Worm (Caenorhabditis elegans): ENCODE data around the gene hsd-3.

Gene hsd-3

DNA sequence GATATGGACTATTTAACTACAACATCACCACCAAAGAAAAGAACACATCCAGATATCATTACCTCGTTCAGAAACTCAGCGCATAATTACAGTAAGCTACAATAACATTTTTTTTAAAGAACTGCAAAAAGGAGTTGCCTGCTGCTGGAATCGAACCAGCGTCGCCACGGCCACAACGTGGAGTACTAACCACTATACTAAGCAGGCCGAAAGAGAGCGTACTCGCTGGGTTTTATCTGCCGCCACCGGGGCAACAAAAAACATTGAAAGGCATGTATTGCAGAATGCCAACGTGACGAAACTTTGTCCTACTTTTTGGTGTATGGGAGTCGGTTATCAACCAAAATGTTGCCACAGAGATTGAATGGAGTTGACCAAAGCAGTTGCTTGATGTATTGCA lies 13.6 kb downstream of the hsd-3 start:
- peak; percentile 55; the same call in 1 of the 2 replicates for TF ChIP-seq ceh-40 (GFP tag; IDR thresholded peaks at IDR 0.05)
- TF ChIP-seq dpff-1 (tag; optimal IDR thresholded peaks at IDR 0.05): no peak
- peak; percentile 36 for TF ChIP-seq snpc-1.1 (tag; optimal IDR thresholded peaks at IDR 0.05; ENCODE audit: insufficient read depth)
- TF ChIP-seq ztf-3 (GFP tag; optimal IDR thresholded peaks at IDR 0.05): no peak
- no peak for TF ChIP-seq dpl-1 (GFP tag; optimal IDR thresholded peaks at IDR 0.05)
- TF ChIP-seq tlf-1 (GFP tag; optimal IDR thresholded peaks at IDR 0.05): no peak
- peak; percentile 34; the same call in 1 of the 2 replicates for TF ChIP-seq egrh-3 (GFP tag; IDR thresholded peaks at IDR 0.05)
- no peak for TF ChIP-seq ets-4 (GFP tag; optimal IDR thresholded peaks at IDR 0.05)
- 0 out of 2 replicates have a peak, but pooled peaks have one; percentile 13 for TF ChIP-seq Y95B8A.8 (GFP tag; IDR thresholded peaks at IDR 0.05)
- peak; percentile 1 for TF ChIP-seq hrde-1 (tag; optimal IDR thresholded peaks at IDR 0.05; ENCODE audit: borderline replicate concordance)
- no peak for TF ChIP-seq F37B4.10 (GFP tag; IDR thresholded peaks at IDR 0.05)
- no peak for TF ChIP-seq C06A6.2 (GFP tag; conservative IDR thresholded peaks at IDR 0.05)
- TF ChIP-seq hsf-1 (GFP tag; IDR thresholded peaks at IDR 0.05): no peak
- peak; percentile 37; the same call in 1 of the 2 replicates for TF ChIP-seq ceh-100 (GFP tag; IDR thresholded peaks at IDR 0.05)
- TF ChIP-seq ekl-4 (GFP tag; IDR thresholded peaks at IDR 0.05): peak; percentile 47; the same call in 1 of the 2 replicates
- TF ChIP-seq madf-10 (tag; optimal IDR thresholded peaks at IDR 0.05): peak; percentile 72
- peak; percentile 54; the same call in 1 of the 2 replicates for TF ChIP-seq aptf-2 (GFP tag; conservative IDR thresholded peaks at IDR 0.05)
- TF ChIP-seq lag-1 (GFP tag; IDR thresholded peaks at IDR 0.05): no peak
- TF ChIP-seq lin-54 (GFP tag; optimal IDR thresholded peaks at IDR 0.05): peak; percentile 22
- TF ChIP-seq nfya-2 (GFP tag; IDR thresholded peaks at IDR 0.05): no peak
- TF ChIP-seq F57A8.1 (GFP tag; optimal IDR thresholded peaks at IDR 0.05): peak; percentile 53
- TF ChIP-seq gei-17 (GFP tag; optimal IDR thresholded peaks at IDR 0.05): peak; percentile 30
- no peak for TF ChIP-seq F10E7.11 (tag; optimal IDR thresholded peaks at IDR 0.05)
- peak; percentile 69 for TF ChIP-seq nfyb-1 (GFP tag; IDR thresholded peaks at IDR 0.05)
- 0 out of 2 replicates have a peak, but pooled peaks have one; percentile 43 for TF ChIP-seq lir-1 (GFP tag; conservative IDR thresholded peaks at IDR 0.05)
- TF ChIP-seq B0035.1 (tag; optimal IDR thresholded peaks at IDR 0.05): no peak
- peak; percentile 43 for TF ChIP-seq fkh-3 (tag; optimal IDR thresholded peaks at IDR 0.05)
- peak; percentile 42 for TF ChIP-seq ZK185.1 (tag; optimal IDR thresholded peaks at IDR 0.05; ENCODE audit: poor library complexity, severe bottlenecking)
- TF ChIP-seq C17E4.6 (GFP tag; IDR thresholded peaks at IDR 0.05): 0 out of 2 replicates have a peak, but pooled peaks have one; percentile 29
- TF ChIP-seq unc-62 (GFP tag; optimal IDR thresholded peaks at IDR 0.05): no peak
- TF ChIP-seq xnd-1 (tag; optimal IDR thresholded peaks at IDR 0.05): no peak
- peak; percentile 42; the same call in 1 of the 2 replicates for TF ChIP-seq cebp-1 (GFP tag; IDR thresholded peaks at IDR 0.05)
- TF ChIP-seq cebp-1 (tag; optimal IDR thresholded peaks at IDR 0.05): no peak
- no peak for TF ChIP-seq tbx-9 (tag; optimal IDR thresholded peaks at IDR 0.05; ENCODE audit: borderline replicate concordance)
- TF ChIP-seq somi-1 (GFP tag; optimal IDR thresholded peaks at IDR 0.05): peak; percentile 7
- no peak for TF ChIP-seq ceh-79 (tag; optimal IDR thresholded peaks at IDR 0.05)
- peak; percentile 83 for TF ChIP-seq him-1 (tag; optimal IDR thresholded peaks at IDR 0.05)
- TF ChIP-seq nhr-27 (tag; optimal IDR thresholded peaks at IDR 0.05): no peak
- TF ChIP-seq attf-5 (GFP tag; optimal IDR thresholded peaks at IDR 0.05): peak; percentile 56
- TF ChIP-seq lsl-1 (GFP tag; optimal IDR thresholded peaks at IDR 0.05): peak; percentile 2
- TF ChIP-seq snpc-1.3 (tag; optimal IDR thresholded peaks at IDR 0.05; ENCODE audit: insufficient read depth): peak; percentile 70
- TF ChIP-seq F49E8.2 (tag; optimal IDR thresholded peaks at IDR 0.05; ENCODE audit: insufficient read depth): peak; percentile 27
- TF ChIP-seq hmg-1.2 (GFP tag; IDR thresholded peaks at IDR 0.05): peak; percentile 83
- no peak for TF ChIP-seq K11D2.4 (GFP tag; IDR thresholded peaks at IDR 0.05)
- no peak for TF ChIP-seq mcd-1 (GFP tag; IDR thresholded peaks at IDR 0.05)
- peak; percentile 14 for TF ChIP-seq T26A5.8 (tag; optimal IDR thresholded peaks at IDR 0.05)
- TF ChIP-seq F57C9.4 (tag; optimal IDR thresholded peaks at IDR 0.05): no peak
- peak; percentile 35 for TF ChIP-seq mel-28 (tag; optimal IDR thresholded peaks at IDR 0.05; ENCODE audit: borderline replicate concordance)
